Fruit fly (Drosophila melanogaster): ENCODE measurements around the gene CG14073.

CG14073 gene

dm6 chr3L:18813963-18814647, 6.4 kb downstream of the CG14073 start (continued):
- peak; percentile 74 for TF ChIP-seq CG6854 (GFP tag; optimal IDR thresholded peaks at IDR 0.05)
- no peak; the same call in 1 of the 2 replicates for TF ChIP-seq CG1024 (GFP tag; IDR thresholded peaks at IDR 0.05)
- TF ChIP-seq bab2 (GFP tag; optimal IDR thresholded peaks at IDR 0.05) = peak; percentile 67
- peak; percentile 28 to 59 for TF ChIP-seq dpn (GFP tag; optimal IDR thresholded peaks at IDR 0.05)
- no peak for TF ChIP-seq CG6175 (GFP tag; IDR thresholded peaks at IDR 0.05)
- TF ChIP-seq Hr39 (optimal IDR thresholded peaks at IDR 0.05) = no peak
- peak; percentile 91 for TF ChIP-seq ATbp (GFP tag; optimal IDR thresholded peaks at IDR 0.05)
- TF ChIP-seq CG34224 (GFP tag; IDR thresholded peaks at IDR 0.05; ENCODE audit: partially characterized antibody) = peak; percentile 53; the same call in 1 of the 3 replicates
- TF ChIP-seq gsb (GFP tag; IDR thresholded peaks at IDR 0.05) = no peak; the same call in 1 of the 2 replicates
- TF ChIP-seq CG18599 (GFP tag; optimal IDR thresholded peaks at IDR 0.05) = peak; percentile 82
- peak; percentile 65 for TF ChIP-seq CG13624 (GFP tag; optimal IDR thresholded peaks at IDR 0.05)
- no peak; the same call in 1 of the 2 replicates for TF ChIP-seq CG31441 (GFP tag; IDR thresholded peaks at IDR 0.05)
- TF ChIP-seq ken (GFP tag; IDR thresholded peaks at IDR 0.05) = no peak; the same call in 2 of the 3 replicates
- no peak for TF ChIP-seq wdn (GFP tag; IDR thresholded peaks at IDR 0.05)
- TF ChIP-seq Sox100B (GFP tag; optimal IDR thresholded peaks at IDR 0.05) = peak; percentile 59
- TF ChIP-seq Bdp1 (GFP tag; optimal IDR thresholded peaks at IDR 0.05) = no peak
- peak; percentile 75 for TF ChIP-seq Drgx (GFP tag; IDR thresholded peaks at IDR 0.05)
- no peak for TF ChIP-seq Dref (GFP tag; IDR thresholded peaks at IDR 0.05)
- TF ChIP-seq CkIIα-i1 (GFP tag; IDR thresholded peaks at IDR 0.05) = no peak
- no peak for TF ChIP-seq Oaz (GFP tag; IDR thresholded peaks at IDR 0.05)
- no peak for TF ChIP-seq sna (GFP tag; IDR thresholded peaks at IDR 0.05; ENCODE audit: partially characterized antibody)
- peak; percentile 64 for TF ChIP-seq pb (GFP tag; optimal IDR thresholded peaks at IDR 0.05)
- TF ChIP-seq CG6254 (GFP tag; optimal IDR thresholded peaks at IDR 0.05) = peak; percentile 74
- no peak for TF ChIP-seq sim (GFP tag; IDR thresholded peaks at IDR 0.05)
- TF ChIP-seq CG17186 (GFP tag; optimal IDR thresholded peaks at IDR 0.05) = no peak
- no peak for TF ChIP-seq CG5953 (GFP tag; IDR thresholded peaks at IDR 0.05)
- no peak; the same call in 1 of the 2 replicates for TF ChIP-seq HLH3B (GFP tag; IDR thresholded peaks at IDR 0.05)
- TF ChIP-seq Usf (GFP tag; optimal IDR thresholded peaks at IDR 0.05) = no peak
- TF ChIP-seq Asciz (GFP tag; optimal IDR thresholded peaks at IDR 0.05) = peak; percentile 84
- peak; percentile 22 for TF ChIP-seq CG10267 (tag; optimal IDR thresholded peaks at IDR 0.05)
- TF ChIP-seq CG6813 (GFP tag; optimal IDR thresholded peaks at IDR 0.05) = peak; percentile 81
- peak; percentile 75 for TF ChIP-seq Side (GFP tag; optimal IDR thresholded peaks at IDR 0.05)
- no peak for TF ChIP-seq Mad (GFP tag; optimal IDR thresholded peaks at IDR 0.05)
- no peak for TF ChIP-seq Dad (GFP tag; optimal IDR thresholded peaks at IDR 0.05)
- TF ChIP-seq stc (GFP tag; IDR thresholded peaks at IDR 0.05) = peak; percentile 63
- TF ChIP-seq exex (tag; optimal IDR thresholded peaks at IDR 0.05) = peak; percentile 66
- no peak for TF ChIP-seq CG1647 (GFP tag; optimal IDR thresholded peaks at IDR 0.05)
- TF ChIP-seq CG33213 (GFP tag; optimal IDR thresholded peaks at IDR 0.05) = peak; percentile 12
- TF ChIP-seq CG10979 (tag; optimal IDR thresholded peaks at IDR 0.05) = peak; percentile 4
- TF ChIP-seq Hand (GFP tag; optimal IDR thresholded peaks at IDR 0.05) = no peak
- peak; percentile 2 to 77 for TF ChIP-seq Pdp1 (GFP tag; optimal IDR thresholded peaks at IDR 0.05)
- no peak for TF ChIP-seq inv (GFP tag; IDR thresholded peaks at IDR 0.05; ENCODE audit: partially characterized antibody)
- peak in 1 of 2 experiments; percentile 30 for TF ChIP-seq tll (GFP tag; optimal IDR thresholded peaks at IDR 0.05)
- peak; percentile 26 for TF ChIP-seq CG18476 (GFP tag; optimal IDR thresholded peaks at IDR 0.05)
- no peak for TF ChIP-seq NC2α (GFP tag; optimal IDR thresholded peaks at IDR 0.05)
- no peak for TF ChIP-seq tx (GFP tag; optimal IDR thresholded peaks at IDR 0.05)
- peak; percentile 65 for TF ChIP-seq psq (GFP tag; optimal IDR thresholded peaks at IDR 0.05)
- no peak for TF ChIP-seq CG31224 (GFP tag; IDR thresholded peaks at IDR 0.05)
- TF ChIP-seq Ssrp (tag; optimal IDR thresholded peaks at IDR 0.05) = no peak
- no peak for TF ChIP-seq Lim3 (GFP tag; IDR thresholded peaks at IDR 0.05)

All from whole organism, embryonic.